Worm (Caenorhabditis elegans) whole organism, young adult: ENCODE measurements around the gene srg-64.

Experiments used
- C06A6.2 ChIP-seq: fragments of 200-800 bp; sonication (Bioruptor generic); conservative IDR thresholded peaks from 2 replicates; pipeline ENCODE4 v1.3.6; 2022; ENCODE audit warnings: missing genetic modification characterization, missing compliant biosample characterization
- D2030.7 ChIP-seq: fragments of 200-800 bp; sonication (Bioruptor generic); IDR thresholded peaks from 2 replicates; pipeline ENCODE4 v1.3.6; 2022; ENCODE audit warnings: missing genetic modification reagents, missing genetic modification characterization, missing compliant biosample characterization
- F22D6.2 ChIP-seq: sonication (generic microtip); optimal IDR thresholded peaks from 2 replicates; lab custom pipeline; 2016; ENCODE audit warnings: mild to moderate bottlenecking, missing genetic modification characterization, missing compliant biosample characterization
- F23B12.7 ChIP-seq: sonication (generic microtip); optimal IDR thresholded peaks from 2 replicates; lab custom pipeline; 2017; ENCODE audit warnings: missing genetic modification characterization, mild to moderate bottlenecking, missing compliant biosample characterization, antibody characterized with exemption, moderate library complexity; ENCODE audit not compliant: insufficient read depth
- F55B11.4 ChIP-seq: sonication (generic microtip); optimal IDR thresholded peaks from 2 replicates; lab custom pipeline; 2016; ENCODE audit warnings: missing compliant biosample characterization, missing genetic modification characterization, borderline replicate concordance; ENCODE audit not compliant: insufficient read depth
- T07F8.4 ChIP-seq: sonication (generic microtip); optimal IDR thresholded peaks from 2 replicates; lab custom pipeline; 2016; ENCODE audit warnings: mild to moderate bottlenecking, missing genetic modification characterization, moderate library complexity, missing compliant biosample characterization
- T26A5.8 ChIP-seq: sonication (generic microtip); optimal IDR thresholded peaks from 2 replicates; lab custom pipeline; 2016; ENCODE audit warnings: missing genetic modification characterization, missing compliant biosample characterization
- Y67H2A.10 ChIP-seq: fragments of 200-800 bp; sonication (Bioruptor generic); conservative IDR thresholded peaks from 2 replicates; pipeline ENCODE4 v1.3.6; 2022; ENCODE audit warnings: missing genetic modification reagents, missing genetic modification characterization, missing compliant biosample characterization
- ZK185.1 ChIP-seq: sonication (generic microtip); optimal IDR thresholded peaks from 2 replicates; lab custom pipeline; 2016; ENCODE audit warnings: mild to moderate bottlenecking, missing genetic modification characterization, missing compliant biosample characterization; ENCODE audit not compliant: poor library complexity, severe bottlenecking
- atf-7 ChIP-seq: sonication (generic microtip); optimal IDR thresholded peaks from 2 replicates; lab custom pipeline; 2017; ENCODE audit warnings: mild to moderate bottlenecking, missing genetic modification characterization, missing compliant biosample characterization
- attf-3 ChIP-seq: fragments of 200-800 bp; sonication (Bioruptor generic); conservative IDR thresholded peaks from 2 replicates; pipeline ENCODE4 v1.3.6; 2022; ENCODE audit warnings: missing genetic modification reagents, missing genetic modification characterization, missing compliant biosample characterization
- ccch-3 ChIP-seq: fragments of 200-800 bp; sonication (Bioruptor generic); optimal IDR thresholded peaks from 2 replicates; lab custom pipeline; 2018; ENCODE audit warnings: mild to moderate bottlenecking, missing genetic modification characterization, missing compliant biosample characterization
- cebp-1 ChIP-seq, 2 experiments: fragments of 200-800 bp in 1 of 2; sonication (Bioruptor generic) in 1 of 2; sonication (generic microtip) in 1 of 2; IDR thresholded peaks in 1 of 2; optimal IDR thresholded peaks in 1 of 2; 2 replicates each; pipeline versions ENCODE4 v1.3.6 to Lab custom; 2017 to 2022; ENCODE audit warnings: missing compliant biosample characterization in 2 of 2, missing genetic modification characterization in 2 of 2, mild to moderate bottlenecking in 1 of 2, missing genetic modification reagents in 1 of 2, moderate library complexity in 1 of 2
- cebp-2 ChIP-seq: fragments of 200-800 bp; sonication (Bioruptor generic); IDR thresholded peaks from 2 replicates; pipeline ENCODE4 v1.3.6; 2022; ENCODE audit warnings: missing genetic modification characterization, missing compliant biosample characterization
- ceh-27 ChIP-seq: fragments of 200-800 bp; sonication (Bioruptor generic); optimal IDR thresholded peaks from 2 replicates; lab custom pipeline; 2018; ENCODE audit warnings: mild to moderate bottlenecking, missing genetic modification characterization, moderate library complexity, missing compliant biosample characterization
- ceh-79 ChIP-seq: sonication (generic microtip); optimal IDR thresholded peaks from 2 replicates; lab custom pipeline; 2017; ENCODE audit warnings: mild to moderate bottlenecking, missing genetic modification characterization, missing compliant biosample characterization
- ceh-91 ChIP-seq: fragments of 200-800 bp; sonication (Bioruptor generic); IDR thresholded peaks from 2 replicates; pipeline ENCODE4 v1.3.6; 2022; ENCODE audit warnings: missing genetic modification reagents, missing genetic modification characterization, missing compliant biosample characterization
- die-1 ChIP-seq: sonication (generic microtip); optimal IDR thresholded peaks from 2 replicates; lab custom pipeline; 2016; ENCODE audit warnings: missing genotype, mild to moderate bottlenecking, missing genetic modification characterization, missing compliant biosample characterization
- dox-1 ChIP-seq: fragments of 200-800 bp; sonication (Bioruptor generic); IDR thresholded peaks from 2 replicates; pipeline ENCODE4 v1.3.6; 2022; ENCODE audit warnings: missing genetic modification reagents, missing genetic modification characterization, missing compliant biosample characterization
- dpff-1 ChIP-seq: sonication (generic microtip); optimal IDR thresholded peaks from 2 replicates; lab custom pipeline; 2017; ENCODE audit warnings: mild to moderate bottlenecking, missing genetic modification characterization, missing compliant biosample characterization
- egrh-3 ChIP-seq: fragments of 200-800 bp; sonication (Bioruptor generic); IDR thresholded peaks from 2 replicates; pipeline ENCODE4 v1.3.6; 2022; ENCODE audit warnings: missing genetic modification reagents, missing genetic modification characterization, missing compliant biosample characterization
- ekl-4 ChIP-seq: fragments of 200-800 bp; sonication (Bioruptor generic); IDR thresholded peaks from 2 replicates; pipeline ENCODE4 v1.3.6; 2022; ENCODE audit warnings: missing genetic modification reagents, missing genetic modification characterization, missing compliant biosample characterization
- gei-17 ChIP-seq: fragments of 200-800 bp; sonication (Bioruptor generic); optimal IDR thresholded peaks from 2 replicates; lab custom pipeline; 2018; ENCODE audit warnings: mild to moderate bottlenecking, missing genetic modification characterization, missing compliant biosample characterization
- hmg-20 ChIP-seq: fragments of 200-800 bp; sonication (Bioruptor generic); IDR thresholded peaks from 2 replicates; pipeline ENCODE4 v1.3.6; 2022; ENCODE audit warnings: missing genetic modification reagents, missing genetic modification characterization, missing compliant biosample characterization
- hsf-1 ChIP-seq: fragments of 200-800 bp; sonication (Bioruptor generic); IDR thresholded peaks from 2 replicates; pipeline ENCODE4 v1.3.6; 2022; ENCODE audit warnings: missing genetic modification reagents, missing genetic modification characterization, missing compliant biosample characterization
- lag-1 ChIP-seq: fragments of 200-800 bp; sonication (Bioruptor generic); IDR thresholded peaks from 2 replicates; pipeline ENCODE4 v1.3.6; 2022; ENCODE audit warnings: missing genetic modification reagents, missing genetic modification characterization, missing compliant biosample characterization
- let-526 ChIP-seq: fragments of 200-800 bp; sonication (Bioruptor generic); IDR thresholded peaks from 2 replicates; pipeline ENCODE4 v1.3.6; 2022; ENCODE audit warnings: missing genetic modification reagents, missing genetic modification characterization, missing compliant biosample characterization
- let-607 ChIP-seq, 2 experiments: fragments of 200-800 bp in 1 of 2; sonication (Bioruptor generic) in 1 of 2; sonication (generic microtip) in 1 of 2; optimal IDR thresholded peaks; 2 replicates each; lab custom pipeline; 2016 to 2018; ENCODE audit warnings: mild to moderate bottlenecking in 2 of 2, missing compliant biosample characterization in 2 of 2, missing genetic modification characterization in 2 of 2, moderate library complexity in 2 of 2, missing genotype in 1 of 2
- lin-40 ChIP-seq: sonication (generic microtip); optimal IDR thresholded peaks from 2 replicates; lab custom pipeline; 2016; ENCODE audit warnings: missing genetic modification characterization, mild to moderate bottlenecking, missing compliant biosample characterization, missing genotype, missing genetic modification reagents
- lin-54 ChIP-seq: fragments of 200-800 bp; sonication (Bioruptor generic); optimal IDR thresholded peaks from 2 replicates; lab custom pipeline; 2018; ENCODE audit warnings: mild to moderate bottlenecking, missing genetic modification characterization, missing compliant biosample characterization
- lir-1 ChIP-seq: fragments of 200-800 bp; sonication (Bioruptor generic); conservative IDR thresholded peaks from 2 replicates; pipeline ENCODE4 v1.3.6; 2022; ENCODE audit warnings: missing genetic modification reagents, missing genetic modification characterization, missing compliant biosample characterization
- madf-10 ChIP-seq: sonication (generic microtip); optimal IDR thresholded peaks from 2 replicates; lab custom pipeline; 2016; ENCODE audit warnings: mild to moderate bottlenecking, missing genetic modification characterization, missing compliant biosample characterization
- madf-6 ChIP-seq: fragments of 200-800 bp; sonication (Bioruptor generic); IDR thresholded peaks from 2 replicates; pipeline ENCODE4 v1.3.6; 2022; ENCODE audit warnings: missing genetic modification reagents, missing genetic modification characterization, missing compliant biosample characterization
- mcd-1 ChIP-seq: fragments of 200-800 bp; sonication (Bioruptor generic); IDR thresholded peaks from 2 replicates; pipeline ENCODE4 v1.3.6; 2022; ENCODE audit warnings: missing genetic modification reagents, missing genetic modification characterization, missing compliant biosample characterization
- mel-28 ChIP-seq: sonication (generic microtip); optimal IDR thresholded peaks from 2 replicates; lab custom pipeline; 2016; ENCODE audit warnings: borderline replicate concordance, mild to moderate bottlenecking, missing genetic modification characterization, missing compliant biosample characterization
- mxl-1 ChIP-seq: sonication (generic microtip); optimal IDR thresholded peaks from 2 replicates; lab custom pipeline; 2016; ENCODE audit warnings: missing genetic modification characterization, missing compliant biosample characterization
- nfya-2 ChIP-seq: fragments of 200-800 bp; sonication (Bioruptor generic); IDR thresholded peaks from 2 replicates; pipeline ENCODE4 v1.3.6; 2022; ENCODE audit warnings: missing genetic modification reagents, missing genetic modification characterization, missing compliant biosample characterization
- nhr-80 ChIP-seq: sonication (generic microtip); optimal IDR thresholded peaks from 2 replicates; lab custom pipeline; 2016; ENCODE audit warnings: missing genetic modification characterization, missing compliant biosample characterization
- nhr-90 ChIP-seq: sonication (generic microtip); optimal IDR thresholded peaks from 2 replicates; lab custom pipeline; 2016; ENCODE audit warnings: missing genotype, mild to moderate bottlenecking, missing genetic modification characterization, missing compliant biosample characterization
- sea-2 ChIP-seq: fragments of 200-800 bp; sonication (Bioruptor generic); IDR thresholded peaks from 2 replicates; pipeline ENCODE4 v1.3.6; 2022; ENCODE audit warnings: missing genetic modification characterization, missing compliant biosample characterization
- snpc-4 ChIP-seq, 5 experiments: fragments of 150-350 bp in 1 of 5; sonication (generic microtip) in 4 of 5; optimal IDR thresholded peaks; 2 replicates each; lab custom pipeline; 2014 to 2018; ENCODE audit warnings: missing genetic modification characterization in 5 of 5, missing biosample characterization in 3 of 5, antibody characterized with exemption in 2 of 5, mild to moderate bottlenecking in 2 of 5, missing compliant biosample characterization in 2 of 5, missing genotype in 2 of 5, moderate library complexity in 2 of 5, missing genetic modification reagents in 1 of 5
- somi-1 ChIP-seq: fragments of 200-800 bp; sonication (Bioruptor generic); optimal IDR thresholded peaks from 2 replicates; lab custom pipeline; 2018; ENCODE audit warnings: mild to moderate bottlenecking, missing genetic modification characterization, missing compliant biosample characterization
- tbp1 ChIP-seq: fragments of 200-800 bp; sonication (Bioruptor generic); optimal IDR thresholded peaks from 2 replicates; lab custom pipeline; 2018; ENCODE audit warnings: mild to moderate bottlenecking, missing genetic modification characterization, missing compliant biosample characterization
- tlf-1 ChIP-seq: fragments of 200-800 bp; sonication (Bioruptor generic); optimal IDR thresholded peaks from 2 replicates; lab custom pipeline; 2018; ENCODE audit warnings: mild to moderate bottlenecking, missing genetic modification characterization, missing compliant biosample characterization
- unc-62 ChIP-seq: fragments of 150-350 bp; optimal IDR thresholded peaks from 2 replicates; lab custom pipeline; 2014; ENCODE audit warnings: missing biosample characterization, missing genetic modification reagents, missing genetic modification characterization
- zfh-2 ChIP-seq: fragments of 200-800 bp; sonication (Bioruptor generic); conservative IDR thresholded peaks from 2 replicates; pipeline ENCODE4 v1.3.6; 2022; ENCODE audit warnings: missing genetic modification reagents, missing genetic modification characterization, missing compliant biosample characterization
- ztf-26 ChIP-seq: sonication (generic microtip); optimal IDR thresholded peaks from 2 replicates; lab custom pipeline; 2017; ENCODE audit warnings: missing genetic modification characterization, missing compliant biosample characterization

srg-64 gene

DNA sequence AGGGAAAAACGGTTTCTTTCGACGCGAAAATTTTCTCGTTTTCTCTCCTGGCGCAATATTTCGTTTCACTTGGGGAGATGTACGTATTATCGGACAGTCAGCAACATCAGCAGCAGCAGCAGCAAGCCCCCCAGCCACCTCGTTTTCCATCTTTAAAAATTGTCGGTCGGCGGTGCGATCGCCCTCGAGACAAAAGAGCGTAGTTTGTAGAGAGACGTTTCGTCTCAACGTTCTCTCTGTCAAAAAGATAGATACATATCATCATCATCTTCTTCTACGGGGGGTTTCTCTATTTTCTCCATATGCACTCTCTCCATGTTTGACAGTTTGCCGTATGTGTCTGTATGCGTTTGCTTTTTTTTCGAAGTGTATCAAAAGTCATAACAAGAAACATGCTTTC, 30.8 kb downstream of the srg-64 start:
- TF ChIP-seq F23B12.7 (no peak), ekl-4 (GFP tag; lab: Robert Waterston, UW) (no peak), lir-1 (0 out of 2 replicates have a peak, but pooled peaks have one; percentile 17), D2030.7 (GFP tag; lab: Robert Waterston, UW) (no peak), atf-7 (tag; lab: Kevin White, UChicago) (peak; percentile 46), hmg-20 (GFP tag; lab: Robert Waterston, UW) (0 out of 2 replicates have a peak, but pooled peaks have one; percentile 40), let-607 (tag; optimal IDR thresholded peaks at IDR 0.05; lab: Kevin White, UChicago) (peak in 1 of 2 experiments; percentile 35), nhr-80 (tag; lab: Kevin White, UChicago) (peak; percentile 92), lin-40 (tag; lab: Kevin White, UChicago) (peak; percentile 65), madf-6 (no peak), mxl-1 (no peak), sea-2 (GFP tag; lab: Robert Waterston, UW) (no peak), madf-10 (tag; lab: Kevin White, UChicago) (peak; percentile 27), cebp-1 (GFP tag; IDR thresholded peaks at IDR 0.05; lab: Robert Waterston, UW) (no peak), cebp-1 (tag; optimal IDR thresholded peaks at IDR 0.05; lab: Kevin White, UChicago) (peak; percentile 40), dox-1 (GFP tag; lab: Robert Waterston, UW) (peak; percentile 30; the same call in 1 of the 2 replicates), hsf-1 (no peak), ceh-91 (GFP tag; lab: Robert Waterston, UW) (no peak), ztf-26 (tag; lab: Kevin White, UChicago) (peak; percentile 1), tlf-1 (GFP tag; lab: Kevin White, UChicago) (no peak), C06A6.2 (no peak), F22D6.2 (no peak), ZK185.1 (tag; lab: Kevin White, UChicago) (peak; percentile 55), cebp-2 (GFP tag; lab: Robert Waterston, UW) (no peak), mel-28 (no peak), unc-62 (GFP tag; lab: Kevin White, UChicago) (no peak), T07F8.4 (tag; lab: Kevin White, UChicago) (no peak), ceh-27 (GFP tag; lab: Kevin White, UChicago) (no peak), mcd-1 (peak; percentile 30; the same call in 1 of the 2 replicates), tbp1 (GFP tag; lab: Kevin White, UChicago) (peak; percentile 9), ccch-3 (GFP tag; lab: Kevin White, UChicago) (no peak), F55B11.4 (no peak), attf-3 (GFP tag; lab: Robert Waterston, UW) (no peak), nhr-90 (tag; lab: Kevin White, UChicago) (no peak), die-1 (tag; lab: Kevin White, UChicago) (no peak), ceh-79 (tag; lab: Kevin White, UChicago) (no peak), zfh-2 (GFP tag; lab: Robert Waterston, UW) (0 out of 2 replicates have a peak, but pooled peaks have one; percentile 57), Y67H2A.10 (GFP tag; lab: Robert Waterston, UW) (no peak), dpff-1 (tag; lab: Kevin White, UChicago) (no peak), gei-17 (GFP tag; lab: Kevin White, UChicago) (peak; percentile 12), T26A5.8 (tag; lab: Kevin White, UChicago) (no peak), egrh-3 (GFP tag; lab: Robert Waterston, UW) (peak; percentile 37; the same call in 1 of the 2 replicates), lag-1 (GFP tag; lab: Robert Waterston, UW) (no peak), snpc-4 (GFP tag; optimal IDR thresholded peaks at IDR 0.05; lab: Kevin White, UChicago) (no peak), snpc-4 (tag; optimal IDR thresholded peaks at IDR 0.05; lab: Kevin White, UChicago) (peak in 2 of 4 experiments; percentile 4 to 29), somi-1 (GFP tag; lab: Kevin White, UChicago) (no peak), lin-54 (GFP tag; lab: Kevin White, UChicago) (no peak), let-526 (GFP tag; lab: Robert Waterston, UW) (no peak), nfya-2 (GFP tag; lab: Robert Waterston, UW) (no peak)
